Worm (Caenorhabditis elegans): ENCODE data around the gene srsx-5.

The srsx-5 gene

DNA sequence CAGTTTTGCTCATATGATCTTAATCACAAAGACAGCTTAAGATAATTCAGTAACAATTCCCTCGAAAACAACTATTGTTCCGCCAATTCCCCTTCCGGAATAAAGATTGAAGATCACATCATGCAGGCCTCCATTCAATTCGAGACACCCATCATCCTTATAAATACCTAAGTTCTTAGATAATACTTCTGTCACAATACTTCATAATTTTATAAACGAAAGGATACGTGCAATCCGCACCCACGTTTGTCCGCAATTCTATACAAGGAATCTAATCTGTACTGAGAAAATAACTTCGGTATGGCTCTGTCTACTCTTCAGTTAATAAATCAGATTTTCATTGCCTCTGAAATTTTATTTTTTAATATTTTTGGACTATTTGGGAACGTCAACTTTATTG is at the start of gene srsx-5:
Gene srsx-5 (plus strand): TSS at position 301 of the 400 bp plus-strand sequence.
- TF ChIP-seq W03F9.2 (tag; optimal IDR thresholded peaks at IDR 0.05), result no peak
- no peak for TF ChIP-seq dao-5 (tag; optimal IDR thresholded peaks at IDR 0.05)
- TF ChIP-seq him-1 (tag; optimal IDR thresholded peaks at IDR 0.05), result no peak

ce11 chrV:7884441-7884840 is 44.3 kb upstream of the srsx-5 start:
- TF ChIP-seq W03F9.2 (tag; optimal IDR thresholded peaks at IDR 0.05), result no peak
- TF ChIP-seq dao-5 (tag; optimal IDR thresholded peaks at IDR 0.05), result no peak
- TF ChIP-seq him-1 (tag; optimal IDR thresholded peaks at IDR 0.05), result no peak

- TF ChIP-seq W03F9.2 (tag; optimal IDR thresholded peaks at IDR 0.05) (no peak), dao-5 (tag; optimal IDR thresholded peaks at IDR 0.05) (no peak), him-1 (tag; optimal IDR thresholded peaks at IDR 0.05) (no peak)
Measured at ce11 chrV:7888036-7888435, 40.7 kb upstream of the srsx-5 start.

DNA sequence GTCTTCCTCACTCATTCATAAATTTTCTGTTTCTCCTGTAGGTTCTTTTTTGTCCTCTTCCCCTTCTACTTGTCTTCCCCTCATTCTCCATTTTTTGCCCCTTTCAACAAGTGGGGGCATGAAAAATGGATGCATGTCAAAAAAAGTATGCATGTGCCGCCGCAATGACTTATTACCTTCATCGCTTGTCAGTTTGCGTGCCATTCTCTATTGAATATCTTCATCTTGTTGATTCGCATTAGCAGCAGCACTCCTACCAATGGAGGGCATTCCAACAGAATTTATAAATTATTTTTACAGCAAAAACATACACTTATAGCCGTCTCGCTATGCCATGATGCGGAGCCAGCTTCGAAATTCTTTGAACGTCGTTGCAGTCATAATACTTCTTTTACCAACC is 37.5 kb upstream of the srsx-5 start, which contains the start of gene F40A3.1:
Gene F40A3.1 (plus strand): TSS at position 301 of the 400 bp plus-strand sequence.
- TF ChIP-seq dao-5 (tag; optimal IDR thresholded peaks at IDR 0.05), result no peak
- no peak for TF ChIP-seq W03F9.2 (tag; optimal IDR thresholded peaks at IDR 0.05)
- TF ChIP-seq him-1 (tag; optimal IDR thresholded peaks at IDR 0.05), result no peak

DNA sequence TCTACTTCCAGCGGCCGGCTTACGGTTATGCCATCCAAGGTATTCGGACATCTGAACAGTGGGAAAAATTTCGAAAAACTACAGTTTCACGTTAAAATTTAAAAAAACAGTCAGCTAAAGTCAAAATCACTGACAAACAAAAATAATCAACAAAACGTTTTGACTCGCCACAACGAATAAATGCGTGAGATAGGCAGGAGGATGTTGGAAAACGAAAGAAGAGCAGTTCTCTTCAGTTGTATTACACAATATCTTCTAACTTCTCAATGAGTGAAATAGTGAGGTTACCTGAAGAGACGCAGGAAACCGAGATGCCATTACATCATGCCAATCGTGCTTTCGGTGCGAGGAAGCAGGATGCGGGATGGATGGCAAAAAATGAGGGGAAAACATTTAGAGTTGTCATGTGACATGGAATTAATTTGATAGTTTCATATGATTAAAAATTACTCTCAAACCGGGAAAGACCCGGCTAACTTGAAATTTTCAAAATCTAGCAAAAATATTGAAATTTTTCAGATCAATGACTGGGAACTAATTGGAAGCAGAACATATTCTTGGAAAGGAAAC is 34.9 kb upstream of the srsx-5 start, which contains the start of gene F40A3.6:
Gene F40A3.6 (minus strand): TSS at position 51 of the 570 bp plus-strand sequence.
- TF ChIP-seq dao-5 (tag; optimal IDR thresholded peaks at IDR 0.05) (no peak), W03F9.2 (tag; optimal IDR thresholded peaks at IDR 0.05) (no peak), him-1 (tag; optimal IDR thresholded peaks at IDR 0.05) (no peak)

DNA sequence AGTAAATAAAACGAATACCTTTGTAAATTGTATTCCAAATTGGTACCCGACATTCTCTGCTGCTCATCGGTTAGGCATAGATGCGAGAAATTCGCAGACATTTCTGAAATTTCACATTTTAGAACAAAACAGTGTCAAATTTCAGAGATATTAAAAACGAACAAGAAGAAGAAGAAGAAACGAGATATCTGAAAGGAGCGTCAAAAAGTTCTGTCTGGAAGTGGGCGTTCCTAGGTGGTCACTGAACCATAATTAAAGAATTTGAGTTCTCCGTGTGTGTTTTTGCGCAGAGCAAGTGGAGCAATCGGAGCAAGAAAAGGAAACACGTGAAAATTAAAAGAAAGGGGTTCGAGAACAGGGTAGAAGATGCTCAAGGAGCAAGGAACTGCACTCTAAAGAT is 29.0 kb upstream of the srsx-5 start, which contains the start of gene F40A3.7:
Gene F40A3.7 (minus strand): TSS at position 101 of the 400 bp plus-strand sequence.
- TF ChIP-seq W03F9.2 (tag; optimal IDR thresholded peaks at IDR 0.05) (no peak), dao-5 (tag; optimal IDR thresholded peaks at IDR 0.05) (no peak), him-1 (tag; optimal IDR thresholded peaks at IDR 0.05) (no peak)

DNA sequence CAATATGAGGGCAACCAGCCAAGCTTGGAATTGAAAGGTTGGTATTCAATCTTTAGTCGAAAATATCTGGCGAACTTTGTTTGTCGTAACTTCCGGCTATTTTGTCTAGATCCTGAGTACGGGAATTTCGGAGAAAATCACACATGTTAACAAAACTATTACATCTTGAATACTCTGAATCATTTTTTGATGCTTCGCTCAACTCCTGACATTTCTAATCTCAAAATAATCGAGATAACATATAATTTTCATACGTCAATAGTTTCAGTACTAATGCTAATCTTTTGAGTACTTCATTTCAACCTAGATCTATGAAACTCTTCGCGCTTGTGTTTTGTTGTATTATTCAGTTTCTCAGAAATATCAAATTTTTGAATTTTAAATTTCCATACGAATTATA is 27.5 kb upstream of the srsx-5 start:
- TF ChIP-seq W03F9.2 (tag; optimal IDR thresholded peaks at IDR 0.05) (no peak), dao-5 (tag; optimal IDR thresholded peaks at IDR 0.05) (no peak), him-1 (tag; optimal IDR thresholded peaks at IDR 0.05) (no peak)

DNA sequence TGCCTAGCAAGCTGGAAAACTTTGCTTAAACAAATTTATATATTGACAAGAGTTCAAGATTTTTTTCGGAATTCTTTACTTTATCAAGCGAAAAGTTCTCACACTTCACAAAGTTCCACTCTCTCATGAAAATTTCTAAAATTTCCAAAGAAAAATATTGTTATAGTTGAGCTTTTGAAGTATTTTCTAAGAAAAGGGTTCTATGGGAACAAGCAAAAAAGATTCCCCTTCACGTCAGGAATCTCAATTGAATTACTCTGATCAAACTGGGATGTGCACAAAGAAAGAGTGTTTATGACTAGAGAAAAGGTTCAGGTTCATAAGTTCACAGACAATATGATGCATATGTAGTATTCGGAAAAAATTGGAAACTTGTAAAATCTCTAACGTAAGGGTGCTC is 24.4 kb upstream of the srsx-5 start:
- TF ChIP-seq W03F9.2 (tag; optimal IDR thresholded peaks at IDR 0.05) (no peak), him-1 (tag; optimal IDR thresholded peaks at IDR 0.05) (no peak), dao-5 (tag; optimal IDR thresholded peaks at IDR 0.05) (no peak)

ce11 chrV:7908431-7908830 is 20.3 kb upstream of the srsx-5 start:
- TF ChIP-seq dao-5 (tag; optimal IDR thresholded peaks at IDR 0.05), result no peak
- TF ChIP-seq W03F9.2 (tag; optimal IDR thresholded peaks at IDR 0.05), result no peak
- TF ChIP-seq him-1 (tag; optimal IDR thresholded peaks at IDR 0.05), result no peak

DNA sequence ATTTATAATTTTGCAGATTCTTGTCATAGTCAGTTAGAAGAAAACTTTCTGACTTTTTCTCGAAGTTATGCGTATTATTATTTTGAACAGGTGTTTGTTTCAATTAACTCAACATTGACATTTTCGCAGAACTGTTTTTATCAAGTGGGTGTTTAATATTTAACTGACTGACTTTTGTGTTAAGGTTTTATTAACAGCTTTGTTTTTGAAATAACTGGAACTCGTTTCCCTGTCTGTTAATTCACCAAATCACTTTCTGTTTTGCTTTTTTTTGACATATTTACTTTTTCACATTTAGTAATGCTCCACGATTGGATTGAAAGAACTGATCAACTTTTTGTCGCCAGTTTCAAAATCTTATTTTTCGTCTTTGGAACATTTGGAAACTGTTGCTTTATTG is 3.3 kb upstream of the srsx-5 start, which contains the start of gene srsx-7:
Gene srsx-7 (plus strand): TSS at position 301 of the 400 bp plus-strand sequence.
- TF ChIP-seq him-1 (tag; optimal IDR thresholded peaks at IDR 0.05), result no peak
- TF ChIP-seq W03F9.2 (tag; optimal IDR thresholded peaks at IDR 0.05), result no peak
- no peak for TF ChIP-seq dao-5 (tag; optimal IDR thresholded peaks at IDR 0.05)

- no peak for TF ChIP-seq him-1 (tag; optimal IDR thresholded peaks at IDR 0.05)
- no peak for TF ChIP-seq dao-5 (tag; optimal IDR thresholded peaks at IDR 0.05)
- TF ChIP-seq W03F9.2 (tag; optimal IDR thresholded peaks at IDR 0.05), result no peak
Measured at ce11 chrV:7926784-7927183, 2.0 kb upstream of the srsx-5 start, which contains the start of gene srsx-6. TSS of gene srsx-6 (plus strand) at chrV:7927084.

ce11 chrV:7932998-7933397 is 4.2 kb downstream of the srsx-5 start, which contains the start of gene ncx-10:
TSS of gene ncx-10 (minus strand) at chrV:7933098.
- no peak for TF ChIP-seq him-1 (tag; optimal IDR thresholded peaks at IDR 0.05)
- no peak for TF ChIP-seq dao-5 (tag; optimal IDR thresholded peaks at IDR 0.05)
- no peak for TF ChIP-seq W03F9.2 (tag; optimal IDR thresholded peaks at IDR 0.05)

ce11 chrV:7937152-7937551 is 8.4 kb downstream of the srsx-5 start, which contains the start of gene srsx-3:
TSS of gene srsx-3 (minus strand) at chrV:7937252.
- TF ChIP-seq W03F9.2 (tag; optimal IDR thresholded peaks at IDR 0.05), result no peak
- TF ChIP-seq dao-5 (tag; optimal IDR thresholded peaks at IDR 0.05), result no peak
- TF ChIP-seq him-1 (tag; optimal IDR thresholded peaks at IDR 0.05), result no peak

ce11 chrV:7940299-7940698 is 11.5 kb downstream of the srsx-5 start, which contains the start of gene srt-53:
TSS of gene srt-53 (minus strand) at chrV:7940399.
- TF ChIP-seq him-1 (tag; optimal IDR thresholded peaks at IDR 0.05) (no peak), dao-5 (tag; optimal IDR thresholded peaks at IDR 0.05) (no peak), W03F9.2 (tag; optimal IDR thresholded peaks at IDR 0.05) (no peak)

DNA sequence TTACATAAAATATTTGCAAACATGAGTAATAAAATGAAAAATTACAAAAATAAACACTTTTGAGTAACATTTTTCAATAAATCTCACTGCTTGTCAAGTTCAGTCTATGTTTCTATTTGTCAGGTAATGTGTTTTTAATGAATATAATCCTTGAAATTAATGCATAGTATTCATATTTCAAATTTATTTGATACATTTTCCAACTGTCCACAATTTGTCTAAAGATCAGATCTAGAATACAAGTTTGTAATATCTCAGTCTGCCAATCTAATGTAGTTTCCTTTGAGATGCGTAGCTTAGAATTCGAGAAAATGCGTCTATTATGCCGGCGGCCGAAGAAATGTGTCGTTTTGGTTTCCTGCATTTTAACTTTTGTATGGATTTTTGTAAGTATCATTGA is 14.8 kb downstream of the srsx-5 start, which contains the start of gene Y97E10B.1:
Gene Y97E10B.1 (plus strand): TSS at position 301 of the 400 bp plus-strand sequence.
- TF ChIP-seq dao-5 (tag; optimal IDR thresholded peaks at IDR 0.05), result no peak
- no peak for TF ChIP-seq W03F9.2 (tag; optimal IDR thresholded peaks at IDR 0.05)
- TF ChIP-seq him-1 (tag; optimal IDR thresholded peaks at IDR 0.05), result no peak

Measured in whole organism, L4/young adult.